Fruit fly (Drosophila melanogaster) whole organism, embryonic: ENCODE measurements around the gene CG17839.

Experiments used
- Ada2b ChIP-seq: fragments of 200-800 bp; sonication (Bioruptor generic); IDR thresholded peaks from 2 replicates; pipeline ENCODE4 v1.3.6; 2022; ENCODE audit warnings: missing biosample characterization, missing genetic modification characterization
- Adf1 ChIP-seq: fragments of 200-800 bp; sonication (Bioruptor generic); IDR thresholded peaks from 2 replicates; pipeline ENCODE4 v1.3.6; 2022; ENCODE audit warnings: missing biosample characterization, missing genetic modification characterization
- Asciz ChIP-seq: fragments of 200-800 bp; sonication (Bioruptor generic); optimal IDR thresholded peaks from 2 replicates; lab custom pipeline; 2017; ENCODE audit warnings: missing biosample characterization, mild to moderate bottlenecking, missing genetic modification characterization, missing genetic modification reagents
- BtbVII ChIP-seq: fragments of 200-800 bp; sonication (Bioruptor generic); optimal IDR thresholded peaks from 3 replicates; lab custom pipeline; 2017; ENCODE audit warnings: missing biosample characterization, mild to moderate bottlenecking, missing genetic modification characterization
- CG11696 ChIP-seq: fragments of 200-800 bp; sonication (Bioruptor generic); IDR thresholded peaks from 2 replicates; pipeline ENCODE4 v1.3.6; 2022; ENCODE audit warnings: missing biosample characterization, missing genetic modification characterization
- CG12104 ChIP-seq: fragments of 200-800 bp; sonication (Bioruptor generic); optimal IDR thresholded peaks from 3 replicates; lab custom pipeline; 2016; ENCODE audit warnings: missing biosample characterization, missing genetic modification characterization
- CG12236 ChIP-seq: fragments of 200-800 bp; sonication (Bioruptor generic); optimal IDR thresholded peaks from 2 replicates; lab custom pipeline; 2016; ENCODE audit warnings: missing biosample characterization, missing genetic modification characterization
- CG13894 ChIP-seq: fragments of 200-800 bp; sonication (Bioruptor generic); optimal IDR thresholded peaks from 3 replicates; lab custom pipeline; 2018; ENCODE audit warnings: missing biosample characterization, mild to moderate bottlenecking, missing genetic modification characterization, moderate library complexity
- CG17328 ChIP-seq: fragments of 200-800 bp; sonication (Bioruptor generic); IDR thresholded peaks from 2 replicates; pipeline ENCODE4 v1.3.6; 2022; ENCODE audit warnings: missing biosample characterization, missing genetic modification characterization
- CG17912 ChIP-seq: fragments of 200-800 bp; sonication (Bioruptor generic); optimal IDR thresholded peaks from 2 replicates; lab custom pipeline; 2018; ENCODE audit warnings: missing biosample characterization, mild to moderate bottlenecking, missing genetic modification characterization
- CG2202 ChIP-seq: fragments of 200-800 bp; sonication (Bioruptor generic); optimal IDR thresholded peaks from 2 replicates; lab custom pipeline; 2018; ENCODE audit warnings: missing biosample characterization, mild to moderate bottlenecking, missing genetic modification characterization
- CG2678 ChIP-seq: fragments of 200-800 bp; sonication (Bioruptor generic); optimal IDR thresholded peaks from 3 replicates; lab custom pipeline; 2019; ENCODE audit warnings: missing biosample characterization, mild to moderate bottlenecking, missing genetic modification characterization, moderate library complexity
- CG3163 ChIP-seq: fragments of 200-800 bp; sonication (Bioruptor generic); optimal IDR thresholded peaks from 3 replicates; lab custom pipeline; 2016; ENCODE audit warnings: missing biosample characterization, missing genetic modification characterization
- CG5245 ChIP-seq: fragments of 200-800 bp; sonication (Bioruptor generic); optimal IDR thresholded peaks from 3 replicates; lab custom pipeline; 2016; ENCODE audit warnings: missing biosample characterization, missing genetic modification characterization
- CG7271 ChIP-seq: fragments of 200-800 bp; sonication (Bioruptor generic); optimal IDR thresholded peaks from 2 replicates; lab custom pipeline; 2018; ENCODE audit warnings: missing biosample characterization, mild to moderate bottlenecking, missing genetic modification characterization, moderate library complexity
- CG8290 ChIP-seq, 3 experiments: fragments of 200-800 bp; sonication (Bioruptor generic); optimal IDR thresholded peaks; 2 replicates each; lab custom pipeline; 2016 to 2019; ENCODE audit warnings: missing biosample characterization in 3 of 3, missing genetic modification characterization in 3 of 3, mild to moderate bottlenecking in 2 of 3, moderate library complexity in 1 of 3
- Chrac-16 ChIP-seq: fragments of 200-800 bp; sonication (Bioruptor generic); optimal IDR thresholded peaks from 3 replicates; lab custom pipeline; 2016; ENCODE audit warnings: missing biosample characterization, missing genetic modification characterization
- Hr51 ChIP-seq, 2 experiments: fragments of 200-800 bp; sonication (Bioruptor generic); optimal IDR thresholded peaks; 2 replicates in 1 of 2; 3 replicates in 1 of 2; lab custom pipeline; 2016 to 2018; ENCODE audit warnings: missing biosample characterization in 2 of 2, missing genetic modification characterization in 2 of 2, mild to moderate bottlenecking in 1 of 2, moderate library complexity in 1 of 2
- NC2α ChIP-seq: fragments of 200-800 bp; sonication (Bioruptor generic); optimal IDR thresholded peaks from 2 replicates; lab custom pipeline; 2016; ENCODE audit warnings: missing biosample characterization, missing genetic modification characterization
- Opbp ChIP-seq: fragments of 200-800 bp; sonication (Bioruptor generic); IDR thresholded peaks from 3 replicates; pipeline ENCODE4 v1.3.6; 2022; ENCODE audit warnings: missing biosample characterization, missing genetic modification characterization; ENCODE audit not compliant: partially characterized antibody
- Ptx1 ChIP-seq: fragments of 200-800 bp; sonication (Bioruptor generic); IDR thresholded peaks from 2 replicates; pipeline ENCODE4 v1.3.6; 2022; ENCODE audit warnings: missing biosample characterization, missing genetic modification characterization
- Sox102F ChIP-seq: fragments of 200-800 bp; sonication (Bioruptor generic); optimal IDR thresholded peaks from 2 replicates; lab custom pipeline; 2018; ENCODE audit warnings: missing biosample characterization, mild to moderate bottlenecking, missing genetic modification characterization, moderate library complexity
- ac ChIP-seq: fragments of 200-800 bp; sonication (Bioruptor generic); optimal IDR thresholded peaks from 3 replicates; lab custom pipeline; 2017; ENCODE audit warnings: missing biosample characterization, mild to moderate bottlenecking, missing genetic modification characterization
- al ChIP-seq: fragments of 200-800 bp; sonication (Bioruptor generic); IDR thresholded peaks from 2 replicates; pipeline ENCODE4 v1.3.6; 2022; ENCODE audit warnings: missing biosample characterization, missing genetic modification characterization
- cas ChIP-seq: fragments of 200-800 bp; sonication (Bioruptor generic); IDR thresholded peaks from 2 replicates; pipeline ENCODE4 v1.3.6; 2022; ENCODE audit warnings: missing biosample characterization, missing genetic modification characterization
- ci ChIP-seq: fragments of 200-800 bp; sonication (Bioruptor generic); IDR thresholded peaks from 3 replicates; pipeline ENCODE4 v1.3.6; 2022; ENCODE audit warnings: missing biosample characterization, missing genetic modification characterization
- crol ChIP-seq: fragments of 200-800 bp; sonication (Bioruptor generic); IDR thresholded peaks from 2 replicates; pipeline ENCODE4 v1.3.6; 2022; ENCODE audit warnings: missing biosample characterization, missing genetic modification characterization
- danr ChIP-seq: fragments of 200-800 bp; sonication (Bioruptor generic); IDR thresholded peaks from 2 replicates; pipeline ENCODE4 v1.3.6; 2022; ENCODE audit warnings: missing biosample characterization, missing genetic modification characterization
- dm ChIP-seq: fragments of 200-800 bp; sonication (Bioruptor generic); optimal IDR thresholded peaks from 3 replicates; lab custom pipeline; 2016; ENCODE audit warnings: missing biosample characterization, missing genetic modification characterization
- hbn ChIP-seq: fragments of 200-800 bp; sonication (Bioruptor generic); IDR thresholded peaks from 2 replicates; pipeline ENCODE4 v1.3.6; 2022; ENCODE audit warnings: missing biosample characterization, missing genetic modification characterization; ENCODE audit not compliant: partially characterized antibody
- klu ChIP-seq: fragments of 200-800 bp; sonication (Bioruptor generic); IDR thresholded peaks from 2 replicates; pipeline ENCODE4 v1.3.6; 2022; ENCODE audit warnings: missing biosample characterization, missing genetic modification characterization
- knrl ChIP-seq: fragments of 200-800 bp; sonication (Bioruptor generic); IDR thresholded peaks from 3 replicates; pipeline ENCODE4 v1.3.6; 2022; ENCODE audit warnings: missing biosample characterization, missing genetic modification characterization; ENCODE audit not compliant: partially characterized antibody
- lilli ChIP-seq: fragments of 200-800 bp; sonication (Bioruptor generic); optimal IDR thresholded peaks from 3 replicates; lab custom pipeline; 2016; ENCODE audit warnings: missing biosample characterization, missing genetic modification characterization
- lmd ChIP-seq: fragments of 200-800 bp; sonication (Bioruptor generic); IDR thresholded peaks from 2 replicates; pipeline ENCODE4 v1.3.6; 2022; ENCODE audit warnings: missing biosample characterization, missing genetic modification characterization
- lov ChIP-seq, 2 experiments: fragments of 200-800 bp in 1 of 2; fragments of >200 bp in 1 of 2; sonication (Bioruptor generic) in 1 of 2; IDR thresholded peaks in 1 of 2; optimal IDR thresholded peaks in 1 of 2; 2 replicates in 1 of 2; 3 replicates in 1 of 2; pipeline versions ENCODE4 v1.3.6 to Lab custom; 2017 to 2022; ENCODE audit warnings: missing biosample characterization in 1 of 2, missing genetic modification characterization in 1 of 2
- maf-S ChIP-seq: fragments of 200-800 bp; sonication (Bioruptor generic); optimal IDR thresholded peaks from 2 replicates; lab custom pipeline; 2016; ENCODE audit warnings: missing biosample characterization, missing genetic modification characterization
- mam ChIP-seq: fragments of 200-800 bp; sonication (Bioruptor generic); optimal IDR thresholded peaks from 3 replicates; lab custom pipeline; 2016; ENCODE audit warnings: missing biosample characterization, missing genetic modification characterization
- p53 ChIP-seq: fragments of 200-800 bp; sonication (Bioruptor generic); optimal IDR thresholded peaks from 2 replicates; lab custom pipeline; 2016; ENCODE audit warnings: missing biosample characterization, missing genetic modification characterization
- pan ChIP-seq, 4 experiments: fragments of >200 bp in 3 of 4; fragments of 200-800 bp in 1 of 4; sonication (Bioruptor generic) in 1 of 4; optimal IDR thresholded peaks in 3 of 4; IDR thresholded peaks in 1 of 4; 2 replicates each; pipeline versions ENCODE4 v1.3.6 to Lab custom; 2017 to 2022; ENCODE audit warnings: missing biosample characterization in 2 of 4, missing genetic modification characterization in 2 of 4, mixed read lengths in 1 of 4
- pita ChIP-seq: fragments of 200-800 bp; sonication (Bioruptor generic); optimal IDR thresholded peaks from 2 replicates; lab custom pipeline; 2017; ENCODE audit warnings: missing biosample characterization, mild to moderate bottlenecking, missing genetic modification characterization
- sim ChIP-seq: fragments of 200-800 bp; sonication (Bioruptor generic); IDR thresholded peaks from 2 replicates; pipeline ENCODE4 v1.3.6; 2022; ENCODE audit warnings: missing biosample characterization, missing genetic modification characterization
- sisA ChIP-seq: fragments of 200-800 bp; sonication (Bioruptor generic); IDR thresholded peaks from 2 replicates; pipeline ENCODE4 v1.3.6; 2022; ENCODE audit warnings: missing biosample characterization, missing genetic modification characterization
- sna ChIP-seq: fragments of 200-800 bp; sonication (Bioruptor generic); IDR thresholded peaks from 2 replicates; pipeline ENCODE4 v1.3.6; 2022; ENCODE audit warnings: missing biosample characterization, missing genetic modification characterization; ENCODE audit not compliant: partially characterized antibody
- so ChIP-seq: fragments of 200-800 bp; sonication (Bioruptor generic); IDR thresholded peaks from 3 replicates; pipeline ENCODE4 v1.3.6; 2022; ENCODE audit warnings: missing biosample characterization, missing genetic modification characterization
- ssp ChIP-seq: fragments of 200-800 bp; sonication (Bioruptor generic); IDR thresholded peaks from 2 replicates; pipeline ENCODE4 v1.3.6; 2022; ENCODE audit warnings: missing biosample characterization, missing genetic modification characterization
- tgo ChIP-seq: fragments of 200-800 bp; sonication (Bioruptor generic); IDR thresholded peaks from 3 replicates; pipeline ENCODE4 v1.3.6; 2022; ENCODE audit warnings: missing biosample characterization, missing genetic modification characterization
- ttk ChIP-seq: fragments of 200-800 bp; sonication (Bioruptor generic); IDR thresholded peaks from 2 replicates; pipeline ENCODE4 v2.1.2; 2022; ENCODE audit warnings: missing biosample characterization, missing genetic modification characterization
- vfl ChIP-seq: fragments of 200-800 bp; sonication (Bioruptor generic); optimal IDR thresholded peaks from 2 replicates; lab custom pipeline; 2016; ENCODE audit warnings: missing biosample characterization, missing genetic modification characterization
- zen2 ChIP-seq: fragments of 200-800 bp; sonication (Bioruptor generic); IDR thresholded peaks from 3 replicates; pipeline ENCODE4 v1.3.6; 2022; ENCODE audit warnings: missing biosample characterization, missing genetic modification characterization; ENCODE audit not compliant: partially characterized antibody

CG17839 gene

dm6 chr3L:14785492-14785916 is 19.4 kb upstream of the CG17839 start (continued):
- TF ChIP-seq CG17328 (no peak), Ada2b (GFP tag; lab: Robert Waterston, UW) (peak; percentile 31; the same call in 1 of the 2 replicates), p53 (GFP tag; lab: Kevin White, UChicago) (no peak), zen2 (no peak), ssp (GFP tag; lab: Robert Waterston, UW) (0 out of 2 replicates have a peak, but pooled peaks have one; percentile 10), Opbp (no peak), ac (GFP tag; lab: Kevin White, UChicago) (no peak), hbn (GFP tag; lab: Robert Waterston, UW) (no peak), NC2α (no peak), CG7271 (no peak), sim (GFP tag; lab: Robert Waterston, UW) (no peak), tgo (GFP tag; lab: Robert Waterston, UW) (peak; percentile 42), ttk (peak; percentile 35; the same call in 1 of the 2 replicates), lilli (GFP tag; lab: Kevin White, UChicago) (no peak), CG2202 (tag; lab: Kevin White, UChicago) (no peak), CG2678 (tag; lab: Kevin White, UChicago) (no peak), mam (GFP tag; lab: Kevin White, UChicago) (no peak), Asciz (GFP tag; lab: Kevin White, UChicago) (peak; percentile 24), knrl (GFP tag; lab: Robert Waterston, UW) (no peak), dm (GFP tag; lab: Kevin White, UChicago) (no peak), Chrac-16 (GFP tag; lab: Kevin White, UChicago) (peak; percentile 0), Adf1 (GFP tag; lab: Robert Waterston, UW) (no peak), CG8290 (GFP tag; optimal IDR thresholded peaks at IDR 0.05; lab: Kevin White, UChicago) (no peak), CG8290 (tag; optimal IDR thresholded peaks at IDR 0.05; lab: Kevin White, UChicago) (peak in 1 of 2 experiments; percentile 22), CG5245 (GFP tag; lab: Kevin White, UChicago) (no peak), danr (GFP tag; lab: Robert Waterston, UW) (0 out of 2 replicates have a peak, but pooled peaks have one; percentile 20), lmd (GFP tag; lab: Robert Waterston, UW) (peak; percentile 55), pita (GFP tag; lab: Kevin White, UChicago) (no peak), CG17912 (GFP tag; lab: Kevin White, UChicago) (no peak), lov (optimal IDR thresholded peaks at IDR 0.05; lab: Kevin White, UChicago) (no peak), lov (GFP tag; IDR thresholded peaks at IDR 0.05; lab: Robert Waterston, UW) (peak; percentile 71; the same call in 2 of the 3 replicates), CG12104 (no peak), cas (GFP tag; lab: Robert Waterston, UW) (0 out of 2 replicates have a peak, but pooled peaks have one; percentile 5), vfl (GFP tag; lab: Kevin White, UChicago) (no peak), CG12236 (no peak), crol (GFP tag; lab: Robert Waterston, UW) (peak; percentile 81), pan (optimal IDR thresholded peaks at IDR 0.05; lab: Kevin White, UChicago) (no peak), pan (GFP tag; optimal IDR thresholded peaks at IDR 0.05 in 1 of 2, IDR thresholded peaks at IDR 0.05 in 1 of 2) (peak in 1 of 2 experiments; percentile 20), CG13894 (tag; lab: Kevin White, UChicago) (no peak), Hr51 (GFP tag; optimal IDR thresholded peaks at IDR 0.05; lab: Kevin White, UChicago) (no peak), Ptx1 (peak; percentile 59), CG3163 (GFP tag; lab: Kevin White, UChicago) (no peak), ci (GFP tag; lab: Robert Waterston, UW) (peak; percentile 16; the same call in 1 of the 3 replicates), al (GFP tag; lab: Robert Waterston, UW) (0 out of 2 replicates have a peak, but pooled peaks have one; percentile 19), CG11696 (GFP tag; lab: Robert Waterston, UW) (no peak), sisA (GFP tag; lab: Robert Waterston, UW) (peak; percentile 33; the same call in 1 of the 2 replicates), Sox102F (peak; percentile 9), BtbVII (GFP tag; lab: Kevin White, UChicago) (no peak), maf-S (GFP tag; lab: Kevin White, UChicago) (peak; percentile 34), sna (no peak; the same call in 1 of the 2 replicates), so (GFP tag; lab: Robert Waterston, UW) (no peak), klu (GFP tag; lab: Robert Waterston, UW) (0 out of 2 replicates have a peak, but pooled peaks have one; percentile 42)
